Worm (Caenorhabditis elegans): ENCODE measurements around the gene T26A5.8.

T26A5.8 gene

DNA sequence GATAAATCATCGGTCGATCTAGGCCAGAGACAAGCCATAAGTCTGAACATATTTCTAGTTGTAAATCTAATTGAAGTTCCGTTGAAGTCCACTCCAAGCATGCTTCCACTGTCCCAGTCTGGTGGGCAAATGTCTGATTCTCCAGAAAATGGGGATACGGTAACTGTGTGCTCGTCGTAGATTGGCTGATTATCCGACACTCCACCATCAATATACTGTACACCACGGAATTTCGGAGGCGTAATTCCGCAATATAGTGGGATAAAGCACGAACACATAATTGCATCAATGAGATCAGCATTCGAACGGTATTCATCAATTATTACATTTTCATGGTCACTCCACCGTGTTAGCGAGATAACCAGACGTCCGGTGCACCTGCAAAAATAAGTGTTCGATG, 44.4 kb downstream of the T26A5.8 start:
- no peak for TF ChIP-seq ama-1 (optimal IDR thresholded peaks at IDR 0.05)
- TF ChIP-seq hnd-1 (tag; optimal IDR thresholded peaks at IDR 0.05) = no peak

DNA sequence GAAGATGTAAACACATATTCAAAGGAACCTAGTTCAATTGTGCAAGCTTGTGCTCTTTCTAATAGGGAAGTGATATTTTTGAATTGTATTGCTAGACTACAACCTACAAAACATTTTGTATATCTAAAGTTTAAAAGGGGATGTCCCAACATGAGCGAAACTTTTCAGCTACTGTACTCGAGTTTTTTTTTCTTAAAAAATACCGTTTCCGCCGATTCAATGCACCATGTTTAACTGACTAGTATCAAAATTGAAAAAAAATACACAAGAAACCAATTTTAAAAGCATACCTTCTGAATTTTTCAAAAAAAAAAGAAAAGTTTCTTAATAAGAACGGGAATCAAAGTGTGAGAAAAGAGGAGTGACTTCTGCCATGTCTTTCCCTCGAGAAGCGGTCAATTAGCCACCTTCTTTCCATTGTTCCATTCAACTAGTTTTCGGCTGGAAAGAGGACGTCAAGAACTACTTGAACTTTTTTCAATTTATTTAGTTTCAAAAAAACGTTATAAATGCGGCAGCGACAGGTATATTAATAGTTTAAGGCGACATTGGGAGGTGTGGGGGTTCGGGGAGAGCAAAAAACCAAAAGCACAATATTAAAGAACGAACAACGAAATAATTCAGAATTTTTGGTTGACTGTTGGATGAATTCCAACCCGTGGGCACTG, 47.2 kb downstream of the T26A5.8 start, which contains the start of gene nas-4:
TSS of gene nas-4 (minus strand) at position 351 of the 668 bp plus-strand sequence.
- no peak for TF ChIP-seq ets-7 (tag; optimal IDR thresholded peaks at IDR 0.05)
- no peak for TF ChIP-seq ceh-36 (tag; optimal IDR thresholded peaks at IDR 0.05)

All from whole organism, early embryonic.